Fruit fly (Drosophila melanogaster): ENCODE measurements around the gene CG1492.

DNA sequence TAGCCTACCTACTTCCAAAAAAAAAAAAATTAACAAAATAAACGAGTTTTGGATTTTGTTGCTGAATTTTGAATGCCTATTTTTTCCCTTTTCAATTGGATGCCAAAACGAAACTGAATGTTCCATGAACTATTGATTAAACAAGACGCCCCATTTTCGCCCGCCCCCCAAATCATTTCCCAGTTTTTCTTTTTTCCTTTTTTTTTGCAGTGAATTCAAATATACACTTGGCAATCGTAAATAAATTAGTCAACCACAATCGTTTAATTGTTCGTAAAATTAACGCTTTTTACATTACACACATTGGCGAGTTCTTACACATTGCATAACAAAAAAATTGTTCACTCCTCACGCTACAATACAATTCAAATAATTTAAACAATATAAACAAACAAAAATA is 19.3 kb downstream of the CG1492 start, which contains the start of gene CG18130:
- TF ChIP-seq CG10348 (GFP tag; IDR thresholded peaks at IDR 0.05) (no peak), CG8301 (tag; optimal IDR thresholded peaks at IDR 0.05) (no peak), Pif1A (GFP tag; optimal IDR thresholded peaks at IDR 0.05) (no peak), D1 (tag; optimal IDR thresholded peaks at IDR 0.05) (no peak)
